Worm (Caenorhabditis elegans) whole organism, L1 larva: ENCODE measurements around the gene irld-65.

ENCODE experiments used
- aha-1 ChIP-seq: fragments of 150-350 bp; optimal IDR thresholded peaks from 2 replicates; lab custom pipeline; 2014; ENCODE audit warnings: missing biosample characterization, missing genetic modification characterization
- aly-2 ChIP-seq: fragments of 150-350 bp; optimal IDR thresholded peaks from 2 replicates; lab custom pipeline; 2014; ENCODE audit warnings: missing biosample characterization, missing genetic modification characterization
- blmp-1 ChIP-seq: fragments of 150-350 bp; optimal IDR thresholded peaks from 2 replicates; lab custom pipeline; 2014; ENCODE audit warnings: missing biosample characterization, missing genetic modification characterization
- ceh-82 ChIP-seq, 3 experiments: fragments of 150-350 bp in 1 of 3; sonication (generic microtip) in 2 of 3; optimal IDR thresholded peaks; 2 replicates each; lab custom pipeline; 2014 to 2017; ENCODE audit warnings: missing biosample characterization in 3 of 3, missing genetic modification characterization in 3 of 3
- lsy-2 ChIP-seq, 2 experiments: fragments of 150-350 bp; optimal IDR thresholded peaks; 2 replicates each; lab custom pipeline; 2014; ENCODE audit warnings: missing biosample characterization in 2 of 2, missing genetic modification characterization in 2 of 2
- nhr-11 ChIP-seq: fragments of 150-350 bp; optimal IDR thresholded peaks from 2 replicates; lab custom pipeline; 2014; ENCODE audit warnings: missing biosample characterization, missing genetic modification characterization
- nhr-90 ChIP-seq: sonication (generic microtip); optimal IDR thresholded peaks from 2 replicates; lab custom pipeline; 2016; ENCODE audit warnings: mild to moderate bottlenecking, missing genetic modification characterization, missing compliant biosample characterization; ENCODE audit not compliant: poor library complexity
- snpc-4 ChIP-seq: fragments of 150-350 bp; optimal IDR thresholded peaks from 2 replicates; lab custom pipeline; 2014; ENCODE audit warnings: missing biosample characterization, missing genetic modification characterization
- unc-130 ChIP-seq: fragments of 150-350 bp; optimal IDR thresholded peaks from 2 replicates; lab custom pipeline; 2017; ENCODE audit warnings: missing biosample characterization, missing genetic modification characterization, inconsistent platforms
- unc-62 ChIP-seq: fragments of 150-350 bp; optimal IDR thresholded peaks from 2 replicates; lab custom pipeline; 2014; ENCODE audit warnings: missing biosample characterization, missing genetic modification reagents, missing genetic modification characterization
- unc-86 ChIP-seq: sonication (generic microtip); optimal IDR thresholded peaks from 2 replicates; lab custom pipeline; 2016; ENCODE audit warnings: missing genetic modification characterization, missing compliant biosample characterization
- ztf-11 ChIP-seq, 2 experiments: sonication (generic microtip); optimal IDR thresholded peaks; 2 replicates each; lab custom pipeline; 2016 to 2017; ENCODE audit warnings: missing genetic modification characterization in 2 of 2, missing biosample characterization in 1 of 2, missing compliant biosample characterization in 1 of 2

ce11 chrII:2888957-2889630, 48.7 kb downstream of the irld-65 start, which contains the start of gene pinn-1:
- TF ChIP-seq ztf-11 (tag; optimal IDR thresholded peaks at IDR 0.05; lab: Kevin White, UChicago) (peak in 1 of 2 experiments; percentile 98), nhr-11 (tag; lab: Kevin White, UChicago) (peak; percentile 11), unc-62 (GFP tag; lab: Kevin White, UChicago) (no peak), unc-86 (peak; percentile 89), blmp-1 (tag; lab: Kevin White, UChicago) (peak; percentile 49), snpc-4 (peak; percentile 75), lsy-2 (tag; optimal IDR thresholded peaks at IDR 0.05; lab: Kevin White, UChicago) (peak; percentile 90 to 91), aly-2 (tag; lab: Kevin White, UChicago) (peak; percentile 61), unc-130 (peak; percentile 94), aha-1 (no peak), ceh-82 (tag; optimal IDR thresholded peaks at IDR 0.05; lab: Kevin White, UChicago) (peak; percentile 95 to 98 (median 95)), nhr-90 (tag; lab: Kevin White, UChicago) (peak; percentile 98)
